Worm (Caenorhabditis elegans) whole organism, mixed stage, embryonic: ENCODE results near the gene D1086.2.

Experiments
- blmp-1 ChIP-seq: fragments of 150-350 bp; optimal IDR thresholded peaks from 2 replicates; lab custom pipeline; 2014; ENCODE audit warnings: missing biosample characterization, missing genetic modification characterization
- ceh-39 ChIP-seq: fragments of 150-350 bp; optimal IDR thresholded peaks from 2 replicates; lab custom pipeline; 2014; ENCODE audit warnings: missing biosample characterization, missing genetic modification characterization
- flh-1 ChIP-seq: fragments of 200-800 bp; sonication (Bioruptor generic); optimal IDR thresholded peaks from 2 replicates; lab custom pipeline; 2018; ENCODE audit warnings: mild to moderate bottlenecking, missing genetic modification characterization, moderate library complexity, missing compliant biosample characterization
- lin-13 ChIP-seq: fragments of 150-350 bp; optimal IDR thresholded peaks from 2 replicates; lab custom pipeline; 2014; ENCODE audit warnings: missing biosample characterization, missing genetic modification characterization
- lsy-2 ChIP-seq: fragments of 150-350 bp; optimal IDR thresholded peaks from 2 replicates; lab custom pipeline; 2014; ENCODE audit warnings: missing biosample characterization, missing genetic modification characterization
- mab-5 ChIP-seq: fragments of 150-350 bp; optimal IDR thresholded peaks from 2 replicates; lab custom pipeline; 2014; ENCODE audit warnings: missing biosample characterization, missing genetic modification characterization
- nhr-28 ChIP-seq: fragments of 150-350 bp; optimal IDR thresholded peaks from 2 replicates; lab custom pipeline; 2014; ENCODE audit warnings: missing biosample characterization, missing genetic modification characterization
- sem-2 ChIP-seq: fragments of 200-800 bp; sonication (Bioruptor generic); optimal IDR thresholded peaks from 2 replicates; lab custom pipeline; 2018; ENCODE audit warnings: mild to moderate bottlenecking, missing genetic modification characterization, missing compliant biosample characterization
- snpc-4 ChIP-seq: fragments of 150-350 bp; optimal IDR thresholded peaks from 2 replicates; lab custom pipeline; 2014; ENCODE audit warnings: missing biosample characterization, missing genetic modification characterization
- unc-39 ChIP-seq: fragments of 150-350 bp; optimal IDR thresholded peaks from 2 replicates; lab custom pipeline; 2014; ENCODE audit warnings: missing biosample characterization, missing genetic modification characterization
- unc-62 ChIP-seq: fragments of 150-350 bp; optimal IDR thresholded peaks from 2 replicates; lab custom pipeline; 2014; ENCODE audit warnings: missing biosample characterization, missing genetic modification reagents, missing genetic modification characterization

DNA sequence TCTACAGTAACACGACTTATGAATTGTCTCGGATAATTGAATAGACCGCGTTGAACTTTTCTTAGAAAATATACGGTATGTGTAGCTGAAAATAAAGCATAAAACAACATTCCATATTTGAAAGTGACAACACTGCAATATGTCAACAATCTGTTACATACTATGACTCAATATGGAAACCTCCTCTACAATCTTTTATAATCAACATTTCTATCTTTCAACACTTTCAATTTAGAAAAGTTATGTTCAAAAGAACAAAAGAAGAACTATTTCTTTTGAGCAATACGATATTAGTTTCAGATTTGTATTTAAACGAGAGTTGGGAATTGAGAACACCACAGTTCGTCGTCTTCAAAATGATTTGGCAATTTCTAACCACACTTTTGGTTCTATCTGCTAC is 16.0 kb downstream of the D1086.2 start, which contains the start of gene D1086.10:
- TF ChIP-seq flh-1 (GFP tag; lab: Kevin White, UChicago) (no peak), unc-39 (tag; lab: Kevin White, UChicago) (no peak), lin-13 (tag; lab: Kevin White, UChicago) (no peak), nhr-28 (no peak), sem-2 (GFP tag; lab: Kevin White, UChicago) (no peak), mab-5 (no peak), snpc-4 (tag; lab: Kevin White, UChicago) (no peak), unc-62 (GFP tag; lab: Kevin White, UChicago) (no peak), ceh-39 (tag; lab: Kevin White, UChicago) (no peak), lsy-2 (tag; lab: Kevin White, UChicago) (no peak), blmp-1 (tag; lab: Kevin White, UChicago) (no peak)
